Worm (Caenorhabditis elegans) whole organism, young adult: ENCODE data around the gene K12B6.4.

Source experiments
- B0019.2 ChIP-seq: fragments of 200-800 bp; sonication (Bioruptor generic); conservative IDR thresholded peaks from 2 replicates; pipeline ENCODE4 v1.3.6; 2022; ENCODE audit warnings: missing genetic modification reagents, missing genetic modification characterization, missing compliant biosample characterization
- B0261.1 ChIP-seq: sonication (generic microtip); optimal IDR thresholded peaks from 2 replicates; lab custom pipeline; 2016; ENCODE audit warnings: mild to moderate bottlenecking, missing genetic modification characterization, moderate library complexity, missing compliant biosample characterization
- F10E7.11 ChIP-seq: sonication (generic microtip); optimal IDR thresholded peaks from 2 replicates; lab custom pipeline; 2017; ENCODE audit warnings: mild to moderate bottlenecking, missing genetic modification characterization, moderate library complexity, missing compliant biosample characterization
- F22D6.2 ChIP-seq: sonication (generic microtip); optimal IDR thresholded peaks from 2 replicates; lab custom pipeline; 2016; ENCODE audit warnings: mild to moderate bottlenecking, missing genetic modification characterization, missing compliant biosample characterization
- F33H1.4 ChIP-seq: fragments of 200-800 bp; sonication (Bioruptor generic); IDR thresholded peaks from 2 replicates; pipeline ENCODE4 v1.3.6; 2022; ENCODE audit warnings: missing genetic modification reagents, missing genetic modification characterization, missing compliant biosample characterization
- F49E8.2 ChIP-seq: sonication (generic microtip); optimal IDR thresholded peaks from 3 replicates; lab custom pipeline; 2017; ENCODE audit warnings: missing genetic modification characterization, mild to moderate bottlenecking, missing compliant biosample characterization, antibody characterized with exemption, moderate library complexity; ENCODE audit not compliant: insufficient read depth
- F55B11.4 ChIP-seq: sonication (generic microtip); optimal IDR thresholded peaks from 2 replicates; lab custom pipeline; 2016; ENCODE audit warnings: missing compliant biosample characterization, missing genetic modification characterization, borderline replicate concordance; ENCODE audit not compliant: insufficient read depth
- K12H6.12 ChIP-seq: fragments of 200-800 bp; sonication (Bioruptor generic); optimal IDR thresholded peaks from 2 replicates; lab custom pipeline; 2018; ENCODE audit warnings: mild to moderate bottlenecking, missing genetic modification characterization, missing compliant biosample characterization
- T07F8.4 ChIP-seq: sonication (generic microtip); optimal IDR thresholded peaks from 2 replicates; lab custom pipeline; 2016; ENCODE audit warnings: mild to moderate bottlenecking, missing genetic modification characterization, moderate library complexity, missing compliant biosample characterization
- T26A5.8 ChIP-seq: sonication (generic microtip); optimal IDR thresholded peaks from 2 replicates; lab custom pipeline; 2016; ENCODE audit warnings: missing genetic modification characterization, missing compliant biosample characterization
- ZK185.1 ChIP-seq: sonication (generic microtip); optimal IDR thresholded peaks from 2 replicates; lab custom pipeline; 2016; ENCODE audit warnings: mild to moderate bottlenecking, missing genetic modification characterization, missing compliant biosample characterization; ENCODE audit not compliant: poor library complexity, severe bottlenecking
- ama-1 ChIP-seq, 3 experiments: fragments of 150-350 bp in 1 of 3; sonication (generic microtip) in 2 of 3; optimal IDR thresholded peaks; 2 replicates each; lab custom pipeline; 2014 to 2018; ENCODE audit warnings: missing biosample characterization in 2 of 3, missing genetic modification characterization in 2 of 3, missing genetic modification reagents in 2 of 3
- aptf-3 ChIP-seq: fragments of 200-800 bp; sonication (Bioruptor generic); IDR thresholded peaks from 2 replicates; pipeline ENCODE4 v1.3.6; 2022; ENCODE audit warnings: missing genetic modification characterization, missing compliant biosample characterization
- atf-7 ChIP-seq: sonication (generic microtip); optimal IDR thresholded peaks from 2 replicates; lab custom pipeline; 2017; ENCODE audit warnings: mild to moderate bottlenecking, missing genetic modification characterization, missing compliant biosample characterization
- athp-1 ChIP-seq: sonication (generic microtip); optimal IDR thresholded peaks from 2 replicates; lab custom pipeline; 2017; ENCODE audit warnings: mild to moderate bottlenecking, missing genetic modification characterization, missing compliant biosample characterization
- cebp-2 ChIP-seq: fragments of 200-800 bp; sonication (Bioruptor generic); IDR thresholded peaks from 2 replicates; pipeline ENCODE4 v1.3.6; 2022; ENCODE audit warnings: missing genetic modification characterization, missing compliant biosample characterization
- ceh-79 ChIP-seq: sonication (generic microtip); optimal IDR thresholded peaks from 2 replicates; lab custom pipeline; 2017; ENCODE audit warnings: mild to moderate bottlenecking, missing genetic modification characterization, missing compliant biosample characterization
- chd-7 ChIP-seq: sonication (generic microtip); optimal IDR thresholded peaks from 2 replicates; lab custom pipeline; 2016; ENCODE audit warnings: mild to moderate bottlenecking, missing genetic modification characterization, moderate library complexity, missing compliant biosample characterization
- dpl-1 ChIP-seq: fragments of 150-350 bp; optimal IDR thresholded peaks from 2 replicates; lab custom pipeline; 2014; ENCODE audit warnings: missing biosample characterization, missing genetic modification reagents, missing genetic modification characterization
- efl-1 ChIP-seq: fragments of 150-350 bp; optimal IDR thresholded peaks from 2 replicates; lab custom pipeline; 2014; ENCODE audit warnings: missing biosample characterization, missing genetic modification reagents, missing genetic modification characterization
- egl-44 ChIP-seq: fragments of 200-800 bp; sonication (Bioruptor generic); IDR thresholded peaks from 2 replicates; pipeline ENCODE4 v1.3.6; 2022; ENCODE audit warnings: missing genetic modification reagents, missing genetic modification characterization, missing compliant biosample characterization
- egrh-3 ChIP-seq: fragments of 200-800 bp; sonication (Bioruptor generic); IDR thresholded peaks from 2 replicates; pipeline ENCODE4 v1.3.6; 2022; ENCODE audit warnings: missing genetic modification reagents, missing genetic modification characterization, missing compliant biosample characterization
- fkh-3 ChIP-seq: sonication (generic microtip); optimal IDR thresholded peaks from 2 replicates; lab custom pipeline; 2016; ENCODE audit warnings: mild to moderate bottlenecking, missing genetic modification characterization, missing compliant biosample characterization
- hlh-26 ChIP-seq: fragments of 200-800 bp; sonication (Bioruptor generic); conservative IDR thresholded peaks from 2 replicates; pipeline ENCODE4 v1.3.6; 2022; ENCODE audit warnings: missing genetic modification reagents, missing genetic modification characterization, missing compliant biosample characterization
- hsf-1 ChIP-seq: fragments of 200-800 bp; sonication (Bioruptor generic); IDR thresholded peaks from 2 replicates; pipeline ENCODE4 v1.3.6; 2022; ENCODE audit warnings: missing genetic modification reagents, missing genetic modification characterization, missing compliant biosample characterization
- let-526 ChIP-seq: fragments of 200-800 bp; sonication (Bioruptor generic); IDR thresholded peaks from 2 replicates; pipeline ENCODE4 v1.3.6; 2022; ENCODE audit warnings: missing genetic modification reagents, missing genetic modification characterization, missing compliant biosample characterization
- let-607 ChIP-seq, 2 experiments: fragments of 200-800 bp in 1 of 2; sonication (Bioruptor generic) in 1 of 2; sonication (generic microtip) in 1 of 2; optimal IDR thresholded peaks; 2 replicates each; lab custom pipeline; 2016 to 2018; ENCODE audit warnings: mild to moderate bottlenecking in 2 of 2, missing compliant biosample characterization in 2 of 2, missing genetic modification characterization in 2 of 2, moderate library complexity in 2 of 2, missing genotype in 1 of 2
- lsl-1 ChIP-seq: fragments of 200-800 bp; sonication (Bioruptor generic); optimal IDR thresholded peaks from 2 replicates; lab custom pipeline; 2018; ENCODE audit warnings: mild to moderate bottlenecking, missing genetic modification characterization, moderate library complexity, missing compliant biosample characterization
- lsy-27 ChIP-seq: sonication (generic microtip); optimal IDR thresholded peaks from 2 replicates; lab custom pipeline; 2017; ENCODE audit warnings: missing genetic modification characterization, mild to moderate bottlenecking, missing compliant biosample characterization, antibody characterized with exemption, missing genotype, borderline replicate concordance; ENCODE audit not compliant: insufficient read depth
- madf-10 ChIP-seq: sonication (generic microtip); optimal IDR thresholded peaks from 2 replicates; lab custom pipeline; 2016; ENCODE audit warnings: mild to moderate bottlenecking, missing genetic modification characterization, missing compliant biosample characterization
- madf-3 ChIP-seq: fragments of 200-800 bp; sonication (Bioruptor generic); IDR thresholded peaks from 2 replicates; pipeline ENCODE4 v1.3.6; 2022; ENCODE audit warnings: missing genetic modification reagents, missing genetic modification characterization, missing compliant biosample characterization
- madf-8 ChIP-seq: fragments of 200-800 bp; sonication (Bioruptor generic); conservative IDR thresholded peaks from 2 replicates; pipeline ENCODE4 v1.3.6; 2022; ENCODE audit warnings: missing genetic modification reagents, missing genetic modification characterization, missing compliant biosample characterization
- mxl-1 ChIP-seq: sonication (generic microtip); optimal IDR thresholded peaks from 2 replicates; lab custom pipeline; 2016; ENCODE audit warnings: missing genetic modification characterization, missing compliant biosample characterization
- nfya-2 ChIP-seq: fragments of 200-800 bp; sonication (Bioruptor generic); IDR thresholded peaks from 2 replicates; pipeline ENCODE4 v1.3.6; 2022; ENCODE audit warnings: missing genetic modification reagents, missing genetic modification characterization, missing compliant biosample characterization
- nfyb-1 ChIP-seq: fragments of 200-800 bp; sonication (Bioruptor generic); IDR thresholded peaks from 2 replicates; pipeline ENCODE4 v1.3.6; 2022; ENCODE audit warnings: missing genetic modification reagents, missing genetic modification characterization, missing compliant biosample characterization
- nhr-120 ChIP-seq: fragments of 200-800 bp; sonication (Bioruptor generic); IDR thresholded peaks from 2 replicates; pipeline ENCODE4 v1.3.6; 2022; ENCODE audit warnings: missing genetic modification characterization, missing compliant biosample characterization
- nhr-80 ChIP-seq: sonication (generic microtip); optimal IDR thresholded peaks from 2 replicates; lab custom pipeline; 2016; ENCODE audit warnings: missing genetic modification characterization, missing compliant biosample characterization
- nhr-90 ChIP-seq: sonication (generic microtip); optimal IDR thresholded peaks from 2 replicates; lab custom pipeline; 2016; ENCODE audit warnings: missing genotype, mild to moderate bottlenecking, missing genetic modification characterization, missing compliant biosample characterization
- snpc-4 ChIP-seq, 5 experiments: fragments of 150-350 bp in 1 of 5; sonication (generic microtip) in 4 of 5; optimal IDR thresholded peaks; 2 replicates each; lab custom pipeline; 2014 to 2018; ENCODE audit warnings: missing genetic modification characterization in 5 of 5, missing biosample characterization in 3 of 5, antibody characterized with exemption in 2 of 5, mild to moderate bottlenecking in 2 of 5, missing compliant biosample characterization in 2 of 5, missing genotype in 2 of 5, moderate library complexity in 2 of 5, missing genetic modification reagents in 1 of 5
- sptf-2 ChIP-seq: fragments of 200-800 bp; sonication (Bioruptor generic); optimal IDR thresholded peaks from 2 replicates; lab custom pipeline; 2018; ENCODE audit warnings: mild to moderate bottlenecking, missing genetic modification characterization, missing compliant biosample characterization
- tbp1 ChIP-seq: fragments of 200-800 bp; sonication (Bioruptor generic); optimal IDR thresholded peaks from 2 replicates; lab custom pipeline; 2018; ENCODE audit warnings: mild to moderate bottlenecking, missing genetic modification characterization, missing compliant biosample characterization
- unc-62 ChIP-seq: fragments of 150-350 bp; optimal IDR thresholded peaks from 2 replicates; lab custom pipeline; 2014; ENCODE audit warnings: missing biosample characterization, missing genetic modification reagents, missing genetic modification characterization
- zfh-2 ChIP-seq: fragments of 200-800 bp; sonication (Bioruptor generic); conservative IDR thresholded peaks from 2 replicates; pipeline ENCODE4 v1.3.6; 2022; ENCODE audit warnings: missing genetic modification reagents, missing genetic modification characterization, missing compliant biosample characterization
- ztf-18 ChIP-seq: sonication (generic microtip); optimal IDR thresholded peaks from 2 replicates; lab custom pipeline; 2016; ENCODE audit warnings: missing genotype, mild to moderate bottlenecking, missing genetic modification characterization, missing compliant biosample characterization
- ztf-22 ChIP-seq: fragments of 200-800 bp; sonication (Bioruptor generic); optimal IDR thresholded peaks from 2 replicates; lab custom pipeline; 2018; ENCODE audit warnings: mild to moderate bottlenecking, missing genetic modification characterization, moderate library complexity, missing compliant biosample characterization
- ztf-28 ChIP-seq: fragments of 200-800 bp; sonication (Bioruptor generic); IDR thresholded peaks from 2 replicates; pipeline ENCODE4 v1.3.6; 2022; ENCODE audit warnings: missing genetic modification reagents, missing genetic modification characterization, missing compliant biosample characterization
- ztf-3 ChIP-seq: fragments of 200-800 bp; sonication (Bioruptor generic); optimal IDR thresholded peaks from 2 replicates; lab custom pipeline; 2018; ENCODE audit warnings: mild to moderate bottlenecking, missing genetic modification characterization, missing compliant biosample characterization

The K12B6.4 gene

DNA sequence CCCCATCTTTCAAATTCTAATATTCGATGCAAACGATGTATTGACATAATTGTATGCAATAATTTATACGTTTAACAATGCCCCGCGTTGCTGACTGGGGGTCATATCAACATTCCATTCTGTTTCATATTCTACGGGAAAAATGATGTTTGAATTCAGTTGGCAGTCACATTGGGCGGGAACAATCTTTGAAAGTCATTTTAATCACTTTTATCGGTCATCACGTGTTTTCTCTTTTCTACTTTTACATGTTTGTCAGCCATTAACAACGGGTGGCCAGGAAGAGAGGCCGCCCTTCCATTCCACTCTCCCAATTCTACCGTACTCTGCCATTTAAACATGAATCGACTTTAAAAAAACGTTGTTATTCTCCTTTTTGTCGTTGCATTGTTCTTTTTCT, 32.4 kb downstream of the K12B6.4 start:
- TF ChIP-seq nhr-120, result no peak
- TF ChIP-seq ztf-28 (GFP tag; lab: Robert Waterston, UW), result 0 out of 2 replicates have a peak, but pooled peaks have one; percentile 32

DNA sequence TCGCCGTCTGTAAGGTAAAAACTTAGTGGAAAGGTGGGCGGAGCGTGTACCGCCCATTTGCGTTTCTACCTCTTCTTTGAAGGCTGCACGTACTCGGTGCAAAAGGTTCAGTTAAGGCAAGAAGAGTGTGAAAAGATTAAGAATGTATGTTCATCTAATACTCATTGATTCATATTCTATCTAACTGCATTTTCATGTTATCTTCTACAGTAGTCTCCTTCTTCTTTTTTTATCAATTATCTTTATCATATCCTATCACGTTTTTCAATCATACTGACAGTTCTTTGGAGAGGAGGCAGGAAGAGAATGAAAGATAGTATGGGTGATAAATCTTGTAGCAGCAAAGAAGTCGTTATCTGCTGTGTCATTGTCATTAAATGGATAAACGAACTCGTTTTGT, 33.7 kb downstream of the K12B6.4 start:
- peak; percentile 22 for TF ChIP-seq F22D6.2 (tag; lab: Kevin White, UChicago)
- no peak for TF ChIP-seq F49E8.2 (tag; lab: Kevin White, UChicago)
- TF ChIP-seq nhr-80 (tag; lab: Kevin White, UChicago), result peak; percentile 60
- TF ChIP-seq K12H6.12 (tag; lab: Kevin White, UChicago), result no peak
- no peak for TF ChIP-seq ceh-79 (tag; lab: Kevin White, UChicago)
- no peak for TF ChIP-seq nhr-120
- TF ChIP-seq chd-7 (tag; lab: Kevin White, UChicago), result no peak
- no peak for TF ChIP-seq zfh-2 (GFP tag; lab: Robert Waterston, UW)
- TF ChIP-seq nfyb-1 (GFP tag; lab: Robert Waterston, UW), result no peak
- no peak for TF ChIP-seq egl-44 (GFP tag; lab: Robert Waterston, UW)
- peak; percentile 55 for TF ChIP-seq ztf-22 (GFP tag; lab: Kevin White, UChicago)
- TF ChIP-seq atf-7 (tag; lab: Kevin White, UChicago), result peak; percentile 7
- TF ChIP-seq athp-1 (tag; lab: Kevin White, UChicago), result no peak
- TF ChIP-seq ztf-3, result no peak
- TF ChIP-seq nfya-2 (GFP tag; lab: Robert Waterston, UW), result no peak
- no peak for TF ChIP-seq lsy-27
- TF ChIP-seq madf-10, result no peak
- no peak for TF ChIP-seq egrh-3 (GFP tag; lab: Robert Waterston, UW)
- TF ChIP-seq ztf-18 (tag; lab: Kevin White, UChicago), result no peak
- TF ChIP-seq lsl-1, result no peak
- no peak for TF ChIP-seq hsf-1 (GFP tag; lab: Robert Waterston, UW)
- TF ChIP-seq efl-1 (GFP tag; lab: Kevin White, UChicago), result no peak
- TF ChIP-seq cebp-2 (GFP tag; lab: Robert Waterston, UW), result no peak
- TF ChIP-seq mxl-1 (tag; lab: Kevin White, UChicago), result no peak
- TF ChIP-seq T26A5.8 (tag; lab: Kevin White, UChicago), result no peak
- no peak for TF ChIP-seq unc-62 (GFP tag; lab: Kevin White, UChicago)
- TF ChIP-seq nhr-90 (tag; lab: Kevin White, UChicago), result no peak
- TF ChIP-seq aptf-3, result no peak
- no peak for TF ChIP-seq dpl-1 (GFP tag; lab: Kevin White, UChicago)
- no peak for TF ChIP-seq F33H1.4 (GFP tag; lab: Robert Waterston, UW)
- no peak for TF ChIP-seq F55B11.4 (tag; lab: Kevin White, UChicago)
- no peak for TF ChIP-seq snpc-4 (GFP tag; optimal IDR thresholded peaks at IDR 0.05; lab: Kevin White, UChicago)
- no peak for TF ChIP-seq snpc-4 (tag; optimal IDR thresholded peaks at IDR 0.05; lab: Kevin White, UChicago)
- TF ChIP-seq sptf-2 (GFP tag; lab: Kevin White, UChicago), result no peak
- no peak for TF ChIP-seq let-526 (GFP tag; lab: Robert Waterston, UW)
- TF ChIP-seq T07F8.4 (tag; lab: Kevin White, UChicago), result no peak
- TF ChIP-seq madf-8 (GFP tag; lab: Robert Waterston, UW), result no peak
- no peak for TF ChIP-seq ZK185.1 (tag; lab: Kevin White, UChicago)
- no peak for TF ChIP-seq B0019.2 (GFP tag; lab: Robert Waterston, UW)
- peak; percentile 7 for TF ChIP-seq tbp1 (GFP tag; lab: Kevin White, UChicago)
- no peak for TF ChIP-seq hlh-26 (GFP tag; lab: Robert Waterston, UW)
- TF ChIP-seq B0261.1 (tag; lab: Kevin White, UChicago), result no peak
- TF ChIP-seq F10E7.11 (tag; lab: Kevin White, UChicago), result no peak
- TF ChIP-seq madf-3, result no peak
- TF ChIP-seq fkh-3 (tag; lab: Kevin White, UChicago), result no peak
- TF ChIP-seq let-607 (tag; optimal IDR thresholded peaks at IDR 0.05; lab: Kevin White, UChicago), result peak in 1 of 2 experiments; percentile 36
- no peak for TF ChIP-seq ama-1 (optimal IDR thresholded peaks at IDR 0.05; lab: Kevin White, UChicago)
- TF ChIP-seq ama-1 (GFP tag; optimal IDR thresholded peaks at IDR 0.05; lab: Kevin White, UChicago), result no peak
